Fruit fly (Drosophila melanogaster): ENCODE results near the gene CG6026.
A peak's percentile ranks its signal among the peaks of the same experiment; 100 is the strongest.

CG6026 gene

dm6 chr3R:18993159-18993558 is 40.2 kb upstream of the CG6026 start (continued):
- TF ChIP-seq TFAM (GFP tag; optimal IDR thresholded peaks at IDR 0.05), result no peak
- peak; percentile 53 for TF ChIP-seq Blimp-1 (GFP tag; optimal IDR thresholded peaks at IDR 0.05)
- 0 out of 3 replicates have a peak, but pooled peaks have one; percentile 14 for TF ChIP-seq Opbp (GFP tag; IDR thresholded peaks at IDR 0.05; ENCODE audit: partially characterized antibody)
- TF ChIP-seq kni (GFP tag; optimal IDR thresholded peaks at IDR 0.05), result peak; percentile 59

- TF ChIP-seq slou (GFP tag; optimal IDR thresholded peaks at IDR 0.05) (peak; percentile 20), vnd (GFP tag; IDR thresholded peaks at IDR 0.05; ENCODE audit: partially characterized antibody) (no peak), chinmo (GFP tag; IDR thresholded peaks at IDR 0.05; ENCODE audit: partially characterized antibody) (no peak), CG10462 (GFP tag; optimal IDR thresholded peaks at IDR 0.05) (peak; percentile 77), Bgb (GFP tag; IDR thresholded peaks at IDR 0.05; ENCODE audit: partially characterized antibody) (no peak), CG14667 (GFP tag; IDR thresholded peaks at IDR 0.05) (peak; percentile 56; the same call in 1 of the 2 replicates), nerfin-1 (tag; optimal IDR thresholded peaks at IDR 0.05) (peak; percentile 80), maf-S (GFP tag; optimal IDR thresholded peaks at IDR 0.05) (peak; percentile 15), sr (GFP tag; IDR thresholded peaks at IDR 0.05) (peak; percentile 73; the same call in 2 of the 3 replicates), Dip2 (GFP tag; IDR thresholded peaks at IDR 0.05) (no peak), vvl (GFP tag; IDR thresholded peaks at IDR 0.05) (peak; percentile 85), trh (GFP tag; optimal IDR thresholded peaks at IDR 0.05) (peak; percentile 46), CG12659 (GFP tag; optimal IDR thresholded peaks at IDR 0.05) (peak; percentile 45), CG1602 (GFP tag; optimal IDR thresholded peaks at IDR 0.05) (peak; percentile 69), Camta (GFP tag; optimal IDR thresholded peaks at IDR 0.05) (peak; percentile 76), CG2199 (GFP tag; IDR thresholded peaks at IDR 0.05) (peak; percentile 82; the same call in 2 of the 3 replicates), HHEX (GFP tag; optimal IDR thresholded peaks at IDR 0.05) (peak; percentile 70), CG11247 (GFP tag; IDR thresholded peaks at IDR 0.05) (no peak), CG8924 (tag; optimal IDR thresholded peaks at IDR 0.05) (peak; percentile 83), CG12155 (GFP tag; optimal IDR thresholded peaks at IDR 0.05) (peak; percentile 33), dm (GFP tag; optimal IDR thresholded peaks at IDR 0.05) (no peak), CG31365 (tag; optimal IDR thresholded peaks at IDR 0.05) (no peak), Stat92E (GFP tag; optimal IDR thresholded peaks at IDR 0.05) (no peak), sim (GFP tag; IDR thresholded peaks at IDR 0.05) (peak; percentile 61; the same call in 1 of the 2 replicates), CG7839 (tag; optimal IDR thresholded peaks at IDR 0.05) (peak; percentile 83), CG14710 (tag; optimal IDR thresholded peaks at IDR 0.05) (peak; percentile 80), CTCF (GFP tag; optimal IDR thresholded peaks at IDR 0.05) (no peak), CG6254 (GFP tag; optimal IDR thresholded peaks at IDR 0.05) (peak; percentile 84), cato (GFP tag; optimal IDR thresholded peaks at IDR 0.05; ENCODE audit: borderline replicate concordance) (no peak), Dek (tag; optimal IDR thresholded peaks at IDR 0.05) (peak; percentile 48), zf30C (GFP tag; optimal IDR thresholded peaks at IDR 0.05) (peak; percentile 28), slbo (GFP tag; IDR thresholded peaks at IDR 0.05) (peak; percentile 49), TFAM (GFP tag; optimal IDR thresholded peaks at IDR 0.05) (peak; percentile 49), Side (GFP tag; optimal IDR thresholded peaks at IDR 0.05) (peak; percentile 28), CG9817 (tag; optimal IDR thresholded peaks at IDR 0.05) (peak; percentile 33), gce (GFP tag; IDR thresholded peaks at IDR 0.05) (peak; percentile 65; the same call in 1 of the 3 replicates), CG9609 (GFP tag; optimal IDR thresholded peaks at IDR 0.05) (peak; percentile 2), Max (GFP tag; optimal IDR thresholded peaks at IDR 0.05) (peak; percentile 73), CG11398 (GFP tag; optimal IDR thresholded peaks at IDR 0.05) (peak; percentile 39), CG33213 (GFP tag; optimal IDR thresholded peaks at IDR 0.05) (no peak), nerfin-2 (GFP tag; IDR thresholded peaks at IDR 0.05; ENCODE audit: partially characterized antibody) (no peak), D (optimal IDR thresholded peaks at IDR 0.05) (no peak), D (GFP tag; optimal IDR thresholded peaks at IDR 0.05) (peak; percentile 84), Six4 (GFP tag; optimal IDR thresholded peaks at IDR 0.05) (peak; percentile 72)
Measured at dm6 chr3R:18995556-18996272, 37.6 kb upstream of the CG6026 start.
